Worm (Caenorhabditis elegans): Measurements from ENCODE around the gene csq-1.

DNA sequence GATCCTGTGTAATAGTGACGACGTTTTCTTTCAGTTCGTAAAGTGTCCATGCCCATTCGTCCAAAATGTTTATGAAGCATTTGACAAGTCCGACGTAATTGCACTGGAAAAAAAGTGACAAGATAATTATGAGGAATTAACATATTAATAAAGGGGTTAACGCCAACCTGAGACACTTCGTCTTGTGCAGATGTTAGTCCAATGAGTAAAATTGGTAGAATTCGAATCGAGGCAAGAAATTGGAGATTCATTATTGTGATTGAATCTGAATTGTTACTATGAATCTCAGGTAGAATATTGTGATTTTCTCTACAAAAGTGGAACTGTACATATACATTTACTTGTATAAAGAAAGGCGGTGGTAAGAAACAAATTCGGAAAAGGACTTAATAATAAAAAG, 48.5 kb upstream of the csq-1 start, which contains the start of gene F54E4.3:
- TF ChIP-seq pha-4 (tag; optimal IDR thresholded peaks at IDR 0.05) (no peak), F13H6.1 (tag; optimal IDR thresholded peaks at IDR 0.05) (no peak), ceh-9 (tag; optimal IDR thresholded peaks at IDR 0.05) (no peak), nhr-11 (tag; optimal IDR thresholded peaks at IDR 0.05) (no peak), ceh-22 (tag; optimal IDR thresholded peaks at IDR 0.05) (no peak), pag-3 (tag; optimal IDR thresholded peaks at IDR 0.05; ENCODE audit: borderline replicate concordance) (no peak), pqm-1 (tag; optimal IDR thresholded peaks at IDR 0.05) (no peak), gmeb-2 (tag; optimal IDR thresholded peaks at IDR 0.05) (no peak)
